Worm (Caenorhabditis elegans) whole organism, L2 larva: ENCODE measurements around the gene scl-9.
A peak's percentile ranks its signal among the peaks of the same experiment; 100 is the strongest.

Experiments
- C34F6.9 ChIP-seq: fragments of 150-350 bp; optimal IDR thresholded peaks from 2 replicates; lab custom pipeline; 2014; ENCODE audit warnings: missing biosample characterization, missing genetic modification characterization
- F13H6.1 ChIP-seq: sonication (generic microtip); optimal IDR thresholded peaks from 2 replicates; lab custom pipeline; 2016; ENCODE audit warnings: missing genetic modification characterization, missing compliant biosample characterization
- R02D3.7 ChIP-seq: fragments of 150-350 bp; optimal IDR thresholded peaks from 2 replicates; lab custom pipeline; 2014; ENCODE audit warnings: missing biosample characterization, missing genetic modification characterization
- Y55F3AM.14 ChIP-seq: fragments of 200-800 bp; sonication (Bioruptor generic); optimal IDR thresholded peaks from 2 replicates; lab custom pipeline; 2018; ENCODE audit warnings: mild to moderate bottlenecking, missing genetic modification characterization, missing compliant biosample characterization
- ama-1 ChIP-seq: fragments of 150-350 bp; optimal IDR thresholded peaks from 2 replicates; lab custom pipeline; 2018; ENCODE audit warnings: inconsistent platforms
- ceh-16 ChIP-seq: fragments of 150-350 bp; optimal IDR thresholded peaks from 2 replicates; lab custom pipeline; 2014; ENCODE audit warnings: missing biosample characterization, missing genetic modification characterization
- ceh-82 ChIP-seq: fragments of 150-350 bp; optimal IDR thresholded peaks from 2 replicates; lab custom pipeline; 2014; ENCODE audit warnings: missing biosample characterization, missing genetic modification characterization
- crh-2 ChIP-seq: sonication (generic microtip); optimal IDR thresholded peaks from 2 replicates; lab custom pipeline; 2017; ENCODE audit warnings: missing biosample characterization, missing genetic modification characterization
- dmd-4 ChIP-seq: sonication (generic microtip); optimal IDR thresholded peaks from 2 replicates; lab custom pipeline; 2017; ENCODE audit warnings: missing biosample characterization, missing genetic modification characterization
- egl-27 ChIP-seq: sonication (generic microtip); optimal IDR thresholded peaks from 3 replicates; lab custom pipeline; 2017; ENCODE audit warnings: missing biosample characterization, missing genetic modification reagents, missing genetic modification characterization
- elt-1 ChIP-seq: fragments of 150-350 bp; optimal IDR thresholded peaks from 2 replicates; lab custom pipeline; 2014; ENCODE audit warnings: missing biosample characterization, missing genetic modification characterization
- elt-3 ChIP-seq: sonication (generic microtip); optimal IDR thresholded peaks from 2 replicates; lab custom pipeline; 2017; ENCODE audit warnings: missing biosample characterization, missing genetic modification characterization
- fos-1 ChIP-seq: fragments of 150-350 bp; optimal IDR thresholded peaks from 2 replicates; lab custom pipeline; 2014; ENCODE audit warnings: missing biosample characterization, missing genetic modification characterization
- gmeb-1 ChIP-seq: fragments of 150-350 bp; optimal IDR thresholded peaks from 2 replicates; lab custom pipeline; 2014; ENCODE audit warnings: missing biosample characterization, missing genetic modification characterization
- lin-11 ChIP-seq: fragments of 150-350 bp; sonication (generic microtip); optimal IDR thresholded peaks from 2 replicates; lab custom pipeline; 2014; ENCODE audit warnings: missing biosample characterization, missing genetic modification characterization, inconsistent platforms, mixed read lengths
- lin-13 ChIP-seq: fragments of 150-350 bp; optimal IDR thresholded peaks from 2 replicates; lab custom pipeline; 2014; ENCODE audit warnings: missing biosample characterization, missing genetic modification reagents, missing genetic modification characterization
- lin-39 ChIP-seq: fragments of 150-350 bp; optimal IDR thresholded peaks from 2 replicates; lab custom pipeline; 2014; ENCODE audit warnings: missing biosample characterization, missing genetic modification reagents, missing genetic modification characterization
- lsy-2 ChIP-seq, 2 experiments: fragments of 150-350 bp in 1 of 2; sonication (generic microtip) in 1 of 2; optimal IDR thresholded peaks; 2 replicates each; lab custom pipeline; 2014 to 2017; ENCODE audit warnings: missing biosample characterization in 2 of 2, missing genetic modification characterization in 2 of 2
- mab-5 ChIP-seq: fragments of 150-350 bp; optimal IDR thresholded peaks from 2 replicates; lab custom pipeline; 2014; ENCODE audit warnings: missing biosample characterization, missing genetic modification characterization
- mbf-1 ChIP-seq: sonication (generic microtip); optimal IDR thresholded peaks from 2 replicates; lab custom pipeline; 2017; ENCODE audit warnings: missing biosample characterization, missing genetic modification characterization
- mdl-1 ChIP-seq, 2 experiments: fragments of 150-350 bp in 1 of 2; sonication (generic microtip) in 1 of 2; optimal IDR thresholded peaks; 2 replicates each; lab custom pipeline; 2017; ENCODE audit warnings: missing biosample characterization in 2 of 2, missing genetic modification characterization in 2 of 2
- nhr-11 ChIP-seq: fragments of 150-350 bp; optimal IDR thresholded peaks from 2 replicates; lab custom pipeline; 2014; ENCODE audit warnings: missing biosample characterization, missing genetic modification characterization
- nhr-129 ChIP-seq: fragments of 150-350 bp; optimal IDR thresholded peaks from 2 replicates; lab custom pipeline; 2014; ENCODE audit warnings: missing biosample characterization, missing genetic modification characterization
- nhr-23 ChIP-seq: fragments of 150-350 bp; optimal IDR thresholded peaks from 2 replicates; lab custom pipeline; 2014; ENCODE audit warnings: missing biosample characterization, missing genetic modification reagents, missing genetic modification characterization
- nhr-237 ChIP-seq: fragments of 150-350 bp; optimal IDR thresholded peaks from 2 replicates; lab custom pipeline; 2014; ENCODE audit warnings: missing biosample characterization, missing genetic modification characterization
- nhr-25 ChIP-seq: fragments of 150-350 bp; sonication (generic microtip); optimal IDR thresholded peaks from 3 replicates; lab custom pipeline; 2014; ENCODE audit warnings: missing biosample characterization, missing genetic modification characterization
- nhr-6 ChIP-seq: fragments of 150-350 bp; optimal IDR thresholded peaks from 2 replicates; lab custom pipeline; 2014; ENCODE audit warnings: missing biosample characterization, missing genetic modification characterization
- nhr-77 ChIP-seq: fragments of 150-350 bp; optimal IDR thresholded peaks from 2 replicates; lab custom pipeline; 2014; ENCODE audit warnings: missing biosample characterization, missing genetic modification characterization
- sem-4 ChIP-seq: fragments of 150-350 bp; optimal IDR thresholded peaks from 2 replicates; lab custom pipeline; 2014; ENCODE audit warnings: missing biosample characterization, missing genetic modification reagents, missing genetic modification characterization
- skn-1 ChIP-seq: sonication (generic microtip); optimal IDR thresholded peaks from 2 replicates; lab custom pipeline; 2017; ENCODE audit warnings: missing biosample characterization, missing genetic modification characterization
- sma-9 ChIP-seq, 2 experiments: fragments of 150-350 bp in 1 of 2; sonication (generic microtip) in 1 of 2; optimal IDR thresholded peaks; 2 replicates each; lab custom pipeline; 2014 to 2016; ENCODE audit warnings: missing genetic modification characterization in 2 of 2, mild to moderate bottlenecking in 1 of 2, missing biosample characterization in 1 of 2, missing compliant biosample characterization in 1 of 2, missing genetic modification reagents in 1 of 2, moderate library complexity in 1 of 2
- snpc-4 ChIP-seq: fragments of 150-350 bp; optimal IDR thresholded peaks from 2 replicates; lab custom pipeline; 2014; ENCODE audit warnings: missing biosample characterization, missing genetic modification characterization
- unc-55 ChIP-seq: fragments of 150-350 bp; sonication (generic microtip); optimal IDR thresholded peaks from 3 replicates; lab custom pipeline; 2014; ENCODE audit warnings: missing biosample characterization, missing genetic modification reagents, missing genetic modification characterization
- unc-62 ChIP-seq: fragments of 150-350 bp; optimal IDR thresholded peaks from 2 replicates; lab custom pipeline; 2014; ENCODE audit warnings: missing biosample characterization, missing genetic modification reagents, missing genetic modification characterization
- zag-1 ChIP-seq: fragments of 150-350 bp; optimal IDR thresholded peaks from 2 replicates; lab custom pipeline; 2014; ENCODE audit warnings: missing biosample characterization, missing genetic modification characterization
- ztf-1 ChIP-seq: fragments of 200-800 bp; sonication (Bioruptor generic); conservative IDR thresholded peaks from 2 replicates; pipeline ENCODE4 v1.3.6; 2022; ENCODE audit warnings: missing genetic modification characterization, missing compliant biosample characterization
- ztf-11 ChIP-seq: sonication (generic microtip); optimal IDR thresholded peaks from 2 replicates; lab custom pipeline; 2017; ENCODE audit warnings: missing biosample characterization, missing genetic modification characterization
- ztf-4 ChIP-seq: fragments of 150-350 bp; optimal IDR thresholded peaks from 2 replicates; lab custom pipeline; 2014; ENCODE audit warnings: missing biosample characterization, missing genetic modification characterization

scl-9 gene

ce11 chrIV:13016820-13017219 lies 30.1 kb upstream of the scl-9 start:
- TF ChIP-seq zag-1 (peak; percentile 63), sem-4 (tag; lab: Kevin White, UChicago) (peak; percentile 34), mdl-1 (tag; optimal IDR thresholded peaks at IDR 0.05; lab: Kevin White, UChicago) (no peak)
- TF ChIP-seq, all 48 proteins: peak for 2

- TF ChIP-seq gmeb-1 (tag; lab: Kevin White, UChicago) (no peak), unc-62 (GFP tag; lab: Kevin White, UChicago) (no peak), fos-1 (no peak), ama-1 (lab: Kevin White, UChicago) (no peak), sma-9 (GFP tag; optimal IDR thresholded peaks at IDR 0.05; lab: Kevin White, UChicago) (peak; percentile 24), sma-9 (tag; optimal IDR thresholded peaks at IDR 0.05; lab: Kevin White, UChicago) (no peak), elt-1 (tag; lab: Kevin White, UChicago) (no peak), mab-5 (no peak), nhr-11 (no peak), crh-2 (tag; lab: Kevin White, UChicago) (peak; percentile 26), nhr-6 (no peak)
- TF ChIP-seq, all 48 proteins: peak for 2
Observed at ce11 chrIV:13021006-13021405, 25.9 kb upstream of the scl-9 start.

DNA sequence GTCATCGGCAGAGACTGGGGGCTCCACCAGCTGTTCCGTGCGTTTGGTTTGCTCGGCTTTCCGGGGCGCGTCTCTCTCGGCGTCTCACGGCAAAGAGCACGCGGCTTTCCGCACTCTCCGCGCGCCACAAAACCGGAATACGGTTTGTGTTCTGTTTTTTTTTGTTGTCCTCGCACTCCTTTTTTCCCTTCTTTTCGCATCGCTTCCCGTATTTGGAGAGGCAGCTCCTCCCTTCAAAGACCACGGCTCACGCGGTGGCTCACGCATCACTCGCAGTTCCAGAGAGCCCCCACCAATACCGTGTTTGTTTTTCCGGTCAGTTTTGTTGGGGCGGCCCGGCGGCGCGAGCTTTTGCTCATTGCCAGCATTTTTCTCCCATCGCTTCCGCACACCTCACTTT lies 24.1 kb upstream of the scl-9 start:
- no peak for TF ChIP-seq mab-5
- TF ChIP-seq elt-3 (tag; lab: Kevin White, UChicago), result no peak
- no peak for TF ChIP-seq ceh-16
- no peak for TF ChIP-seq gmeb-1 (tag; lab: Kevin White, UChicago)
- no peak for TF ChIP-seq unc-62 (GFP tag; lab: Kevin White, UChicago)
- TF ChIP-seq egl-27 (tag; lab: Kevin White, UChicago), result no peak
- TF ChIP-seq nhr-25, result no peak
- TF ChIP-seq mdl-1 (tag; optimal IDR thresholded peaks at IDR 0.05; lab: Kevin White, UChicago), result no peak
- no peak for TF ChIP-seq ztf-1
- TF ChIP-seq, all 48 proteins: peak for 0

DNA sequence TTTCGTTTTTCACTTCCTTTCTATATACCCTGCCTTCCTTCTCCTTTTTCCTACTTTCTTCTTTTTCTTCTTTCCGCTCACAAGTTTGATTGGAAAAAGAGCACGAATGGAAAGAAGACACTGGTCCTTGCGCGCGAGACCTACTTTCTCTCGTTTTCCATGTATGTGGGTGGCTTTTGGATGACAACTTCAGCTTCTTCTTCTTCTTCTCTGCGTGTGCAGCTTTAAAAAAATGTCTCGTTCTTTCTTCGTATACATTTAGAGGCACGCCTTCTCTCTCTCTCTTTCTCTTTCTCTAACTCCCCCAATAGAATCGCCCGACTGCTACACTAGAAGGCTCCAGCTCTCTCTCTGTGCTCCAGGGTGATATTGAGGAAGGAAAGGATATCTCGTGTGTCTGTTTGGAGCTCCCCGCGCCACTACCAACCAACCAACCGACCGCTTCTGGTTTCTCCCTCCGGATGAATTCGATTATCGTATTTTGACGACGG lies 21.1 kb upstream of the scl-9 start:
- TF ChIP-seq nhr-77 (tag; lab: Kevin White, UChicago) (no peak), zag-1 (peak; percentile 17), gmeb-1 (tag; lab: Kevin White, UChicago) (no peak), C34F6.9 (peak; percentile 58), nhr-237 (no peak), nhr-25 (no peak), mdl-1 (tag; optimal IDR thresholded peaks at IDR 0.05; lab: Kevin White, UChicago) (peak; percentile 7 to 46), mbf-1 (tag; lab: Kevin White, UChicago) (no peak), Y55F3AM.14 (peak; percentile 44), egl-27 (tag; lab: Kevin White, UChicago) (peak; percentile 4), nhr-129 (tag; lab: Kevin White, UChicago) (peak; percentile 81), lsy-2 (tag; optimal IDR thresholded peaks at IDR 0.05; lab: Kevin White, UChicago) (peak; percentile 1 to 23), F13H6.1 (tag; lab: Kevin White, UChicago) (peak; percentile 49), mab-5 (no peak), lin-13 (GFP tag; lab: Kevin White, UChicago) (peak; percentile 12), unc-55 (GFP tag; lab: Kevin White, UChicago) (peak; percentile 75), dmd-4 (tag; lab: Kevin White, UChicago) (no peak), fos-1 (no peak), lin-11 (tag; lab: Kevin White, UChicago) (peak; percentile 2), snpc-4 (tag; lab: Kevin White, UChicago) (no peak), crh-2 (tag; lab: Kevin White, UChicago) (peak; percentile 58)

DNA sequence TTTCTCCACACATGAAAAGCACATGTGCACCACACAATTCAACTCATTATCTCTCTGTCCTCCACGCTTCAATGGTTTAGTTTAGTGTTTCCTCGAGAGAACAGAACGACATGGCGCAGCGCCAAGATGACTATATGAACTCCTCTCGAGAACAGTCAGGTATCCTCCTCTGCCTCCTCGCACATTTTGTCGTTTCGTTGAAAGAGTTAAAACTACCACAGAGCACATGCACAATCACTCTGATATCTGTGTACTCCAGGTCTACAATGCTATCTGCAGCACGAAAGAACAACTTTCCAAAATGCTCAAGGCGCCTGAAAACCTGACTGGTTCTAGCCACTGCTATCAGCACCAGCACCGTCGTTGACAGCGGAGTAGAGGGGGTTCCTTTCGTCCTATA lies 20.2 kb upstream of the scl-9 start:
- TF ChIP-seq lsy-2 (tag; optimal IDR thresholded peaks at IDR 0.05; lab: Kevin White, UChicago) (no peak), ztf-11 (no peak), snpc-4 (tag; lab: Kevin White, UChicago) (no peak), nhr-11 (no peak), gmeb-1 (tag; lab: Kevin White, UChicago) (no peak), ztf-4 (tag; lab: Kevin White, UChicago) (no peak), mbf-1 (tag; lab: Kevin White, UChicago) (no peak), mdl-1 (tag; optimal IDR thresholded peaks at IDR 0.05; lab: Kevin White, UChicago) (peak in 1 of 2 experiments; percentile 8), nhr-25 (no peak), elt-3 (tag; lab: Kevin White, UChicago) (no peak), nhr-23 (tag; lab: Kevin White, UChicago) (no peak), crh-2 (tag; lab: Kevin White, UChicago) (peak; percentile 2), lin-39 (no peak), fos-1 (peak; percentile 69), Y55F3AM.14 (no peak), sma-9 (GFP tag; optimal IDR thresholded peaks at IDR 0.05; lab: Kevin White, UChicago) (peak; percentile 85), sma-9 (tag; optimal IDR thresholded peaks at IDR 0.05; lab: Kevin White, UChicago) (no peak), nhr-129 (tag; lab: Kevin White, UChicago) (no peak), skn-1 (tag; lab: Kevin White, UChicago) (no peak), R02D3.7 (tag; lab: Kevin White, UChicago) (no peak), F13H6.1 (tag; lab: Kevin White, UChicago) (no peak), sem-4 (tag; lab: Kevin White, UChicago) (no peak), unc-62 (GFP tag; lab: Kevin White, UChicago) (no peak), egl-27 (tag; lab: Kevin White, UChicago) (no peak), ceh-82 (tag; lab: Kevin White, UChicago) (no peak)
